Worm (Caenorhabditis elegans) whole organism, young adult: ENCODE data around the gene K03B8.4.

ENCODE experiments used
- B0336.3 ChIP-seq: fragments of 200-800 bp; sonication (Bioruptor generic); IDR thresholded peaks from 2 replicates; pipeline ENCODE4 v1.3.6; 2022; ENCODE audit warnings: missing genetic modification characterization, missing compliant biosample characterization
- C06A6.2 ChIP-seq: fragments of 200-800 bp; sonication (Bioruptor generic); conservative IDR thresholded peaks from 2 replicates; pipeline ENCODE4 v1.3.6; 2022; ENCODE audit warnings: missing genetic modification characterization, missing compliant biosample characterization
- D2030.7 ChIP-seq: fragments of 200-800 bp; sonication (Bioruptor generic); IDR thresholded peaks from 2 replicates; pipeline ENCODE4 v1.3.6; 2022; ENCODE audit warnings: missing genetic modification reagents, missing genetic modification characterization, missing compliant biosample characterization
- F49E8.2 ChIP-seq: sonication (generic microtip); optimal IDR thresholded peaks from 3 replicates; lab custom pipeline; 2017; ENCODE audit warnings: missing genetic modification characterization, mild to moderate bottlenecking, missing compliant biosample characterization, antibody characterized with exemption, moderate library complexity; ENCODE audit not compliant: insufficient read depth
- F57C9.4 ChIP-seq: sonication (generic microtip); optimal IDR thresholded peaks from 2 replicates; lab custom pipeline; 2017; ENCODE audit warnings: mild to moderate bottlenecking, missing genetic modification characterization, missing compliant biosample characterization
- K11D2.4 ChIP-seq: fragments of 200-800 bp; sonication (Bioruptor generic); IDR thresholded peaks from 2 replicates; pipeline ENCODE4 v1.3.6; 2022; ENCODE audit warnings: missing genetic modification reagents, missing genetic modification characterization, missing compliant biosample characterization
- T07F8.4 ChIP-seq: sonication (generic microtip); optimal IDR thresholded peaks from 2 replicates; lab custom pipeline; 2016; ENCODE audit warnings: mild to moderate bottlenecking, missing genetic modification characterization, moderate library complexity, missing compliant biosample characterization
- Y56A3A.18 ChIP-seq: fragments of 200-800 bp; sonication (Bioruptor generic); IDR thresholded peaks from 2 replicates; pipeline ENCODE4 v1.3.6; 2022; ENCODE audit warnings: missing genetic modification reagents, missing genetic modification characterization, missing compliant biosample characterization
- atf-7 ChIP-seq: sonication (generic microtip); optimal IDR thresholded peaks from 2 replicates; lab custom pipeline; 2017; ENCODE audit warnings: mild to moderate bottlenecking, missing genetic modification characterization, missing compliant biosample characterization
- athp-1 ChIP-seq: sonication (generic microtip); optimal IDR thresholded peaks from 2 replicates; lab custom pipeline; 2017; ENCODE audit warnings: mild to moderate bottlenecking, missing genetic modification characterization, missing compliant biosample characterization
- attf-3 ChIP-seq: fragments of 200-800 bp; sonication (Bioruptor generic); conservative IDR thresholded peaks from 2 replicates; pipeline ENCODE4 v1.3.6; 2022; ENCODE audit warnings: missing genetic modification reagents, missing genetic modification characterization, missing compliant biosample characterization
- attf-5 ChIP-seq: fragments of 200-800 bp; sonication (Bioruptor generic); optimal IDR thresholded peaks from 2 replicates; lab custom pipeline; 2018; ENCODE audit warnings: mild to moderate bottlenecking, missing genetic modification characterization, missing compliant biosample characterization
- cebp-1 ChIP-seq, 2 experiments: fragments of 200-800 bp in 1 of 2; sonication (Bioruptor generic) in 1 of 2; sonication (generic microtip) in 1 of 2; IDR thresholded peaks in 1 of 2; optimal IDR thresholded peaks in 1 of 2; 2 replicates each; pipeline versions ENCODE4 v1.3.6 to Lab custom; 2017 to 2022; ENCODE audit warnings: missing compliant biosample characterization in 2 of 2, missing genetic modification characterization in 2 of 2, mild to moderate bottlenecking in 1 of 2, missing genetic modification reagents in 1 of 2, moderate library complexity in 1 of 2
- ceh-100 ChIP-seq: fragments of 200-800 bp; sonication (Bioruptor generic); IDR thresholded peaks from 2 replicates; pipeline ENCODE4 v1.3.6; 2022; ENCODE audit warnings: missing genetic modification reagents, missing genetic modification characterization, missing compliant biosample characterization
- ceh-27 ChIP-seq: fragments of 200-800 bp; sonication (Bioruptor generic); optimal IDR thresholded peaks from 2 replicates; lab custom pipeline; 2018; ENCODE audit warnings: mild to moderate bottlenecking, missing genetic modification characterization, moderate library complexity, missing compliant biosample characterization
- ceh-79 ChIP-seq: sonication (generic microtip); optimal IDR thresholded peaks from 2 replicates; lab custom pipeline; 2017; ENCODE audit warnings: mild to moderate bottlenecking, missing genetic modification characterization, missing compliant biosample characterization
- chd-7 ChIP-seq: sonication (generic microtip); optimal IDR thresholded peaks from 2 replicates; lab custom pipeline; 2016; ENCODE audit warnings: mild to moderate bottlenecking, missing genetic modification characterization, moderate library complexity, missing compliant biosample characterization
- die-1 ChIP-seq: sonication (generic microtip); optimal IDR thresholded peaks from 2 replicates; lab custom pipeline; 2016; ENCODE audit warnings: missing genotype, mild to moderate bottlenecking, missing genetic modification characterization, missing compliant biosample characterization
- dox-1 ChIP-seq: fragments of 200-800 bp; sonication (Bioruptor generic); IDR thresholded peaks from 2 replicates; pipeline ENCODE4 v1.3.6; 2022; ENCODE audit warnings: missing genetic modification reagents, missing genetic modification characterization, missing compliant biosample characterization
- dpl-1 ChIP-seq: fragments of 150-350 bp; optimal IDR thresholded peaks from 2 replicates; lab custom pipeline; 2014; ENCODE audit warnings: missing biosample characterization, missing genetic modification reagents, missing genetic modification characterization
- efl-1 ChIP-seq: fragments of 150-350 bp; optimal IDR thresholded peaks from 2 replicates; lab custom pipeline; 2014; ENCODE audit warnings: missing biosample characterization, missing genetic modification reagents, missing genetic modification characterization
- egl-44 ChIP-seq: fragments of 200-800 bp; sonication (Bioruptor generic); IDR thresholded peaks from 2 replicates; pipeline ENCODE4 v1.3.6; 2022; ENCODE audit warnings: missing genetic modification reagents, missing genetic modification characterization, missing compliant biosample characterization
- ets-4 ChIP-seq: fragments of 200-800 bp; sonication (Bioruptor generic); optimal IDR thresholded peaks from 2 replicates; lab custom pipeline; 2018; ENCODE audit warnings: mild to moderate bottlenecking, missing genetic modification characterization, missing compliant biosample characterization
- hmg-1.2 ChIP-seq: fragments of 200-800 bp; sonication (Bioruptor generic); IDR thresholded peaks from 2 replicates; pipeline ENCODE4 v1.3.6; 2022; ENCODE audit warnings: missing genetic modification reagents, missing genetic modification characterization, missing compliant biosample characterization
- lin-54 ChIP-seq: fragments of 200-800 bp; sonication (Bioruptor generic); optimal IDR thresholded peaks from 2 replicates; lab custom pipeline; 2018; ENCODE audit warnings: mild to moderate bottlenecking, missing genetic modification characterization, missing compliant biosample characterization
- lsy-27 ChIP-seq: sonication (generic microtip); optimal IDR thresholded peaks from 2 replicates; lab custom pipeline; 2017; ENCODE audit warnings: missing genetic modification characterization, mild to moderate bottlenecking, missing compliant biosample characterization, antibody characterized with exemption, missing genotype, borderline replicate concordance; ENCODE audit not compliant: insufficient read depth
- madf-3 ChIP-seq: fragments of 200-800 bp; sonication (Bioruptor generic); IDR thresholded peaks from 2 replicates; pipeline ENCODE4 v1.3.6; 2022; ENCODE audit warnings: missing genetic modification reagents, missing genetic modification characterization, missing compliant biosample characterization
- madf-8 ChIP-seq: fragments of 200-800 bp; sonication (Bioruptor generic); conservative IDR thresholded peaks from 2 replicates; pipeline ENCODE4 v1.3.6; 2022; ENCODE audit warnings: missing genetic modification reagents, missing genetic modification characterization, missing compliant biosample characterization
- mcd-1 ChIP-seq: fragments of 200-800 bp; sonication (Bioruptor generic); IDR thresholded peaks from 2 replicates; pipeline ENCODE4 v1.3.6; 2022; ENCODE audit warnings: missing genetic modification reagents, missing genetic modification characterization, missing compliant biosample characterization
- nfyb-1 ChIP-seq: fragments of 200-800 bp; sonication (Bioruptor generic); IDR thresholded peaks from 2 replicates; pipeline ENCODE4 v1.3.6; 2022; ENCODE audit warnings: missing genetic modification reagents, missing genetic modification characterization, missing compliant biosample characterization
- nhr-80 ChIP-seq: sonication (generic microtip); optimal IDR thresholded peaks from 2 replicates; lab custom pipeline; 2016; ENCODE audit warnings: missing genetic modification characterization, missing compliant biosample characterization
- pbrm-1 ChIP-seq: fragments of 200-800 bp; sonication (Bioruptor generic); IDR thresholded peaks from 2 replicates; pipeline ENCODE4 v1.3.6; 2022; ENCODE audit warnings: missing genetic modification reagents, missing genetic modification characterization, missing compliant biosample characterization
- rec-8 ChIP-seq, 2 experiments: sonication (generic microtip); optimal IDR thresholded peaks; 2 replicates each; lab custom pipeline; 2016; ENCODE audit warnings: mild to moderate bottlenecking in 2 of 2, missing genetic modification characterization in 2 of 2, missing genetic modification reagents in 2 of 2, missing genotype in 2 of 2, missing biosample characterization in 1 of 2, missing compliant biosample characterization in 1 of 2, moderate library complexity in 1 of 2
- repo-1 ChIP-seq: sonication (generic microtip); optimal IDR thresholded peaks from 2 replicates; lab custom pipeline; 2017; ENCODE audit warnings: mild to moderate bottlenecking, missing genetic modification characterization, missing compliant biosample characterization
- rpc-1 ChIP-seq, 2 experiments: fragments of 150-350 bp in 1 of 2; sonication (generic microtip) in 1 of 2; optimal IDR thresholded peaks; 2 replicates each; lab custom pipeline; 2014 to 2018; ENCODE audit warnings: missing biosample characterization in 1 of 2, missing genetic modification characterization in 1 of 2, missing genetic modification reagents in 1 of 2, missing genotype in 1 of 2
- snpc-4 ChIP-seq, 5 experiments: fragments of 150-350 bp in 1 of 5; sonication (generic microtip) in 4 of 5; optimal IDR thresholded peaks; 2 replicates each; lab custom pipeline; 2014 to 2018; ENCODE audit warnings: missing genetic modification characterization in 5 of 5, missing biosample characterization in 3 of 5, antibody characterized with exemption in 2 of 5, mild to moderate bottlenecking in 2 of 5, missing compliant biosample characterization in 2 of 5, missing genotype in 2 of 5, moderate library complexity in 2 of 5, missing genetic modification reagents in 1 of 5
- tlf-1 ChIP-seq: fragments of 200-800 bp; sonication (Bioruptor generic); optimal IDR thresholded peaks from 2 replicates; lab custom pipeline; 2018; ENCODE audit warnings: mild to moderate bottlenecking, missing genetic modification characterization, missing compliant biosample characterization
- zfh-2 ChIP-seq: fragments of 200-800 bp; sonication (Bioruptor generic); conservative IDR thresholded peaks from 2 replicates; pipeline ENCODE4 v1.3.6; 2022; ENCODE audit warnings: missing genetic modification reagents, missing genetic modification characterization, missing compliant biosample characterization
- zim-3 ChIP-seq: sonication (generic microtip); optimal IDR thresholded peaks from 2 replicates; lab custom pipeline; 2017; ENCODE audit warnings: mild to moderate bottlenecking, missing genetic modification characterization, moderate library complexity, missing compliant biosample characterization
- ztf-22 ChIP-seq: fragments of 200-800 bp; sonication (Bioruptor generic); optimal IDR thresholded peaks from 2 replicates; lab custom pipeline; 2018; ENCODE audit warnings: mild to moderate bottlenecking, missing genetic modification characterization, moderate library complexity, missing compliant biosample characterization
- ztf-25 ChIP-seq: fragments of 200-800 bp; sonication (Bioruptor generic); IDR thresholded peaks from 2 replicates; pipeline ENCODE4 v1.3.6; 2022; ENCODE audit warnings: missing genetic modification reagents, missing genetic modification characterization, missing compliant biosample characterization

K03B8.4 gene

ce11 chrV:11412125-11412524, 17.2 kb upstream of the K03B8.4 start (continued):
- TF ChIP-seq ceh-27 (peak; percentile 6), ceh-100 (GFP tag; lab: Robert Waterston, UW) (0 out of 2 replicates have a peak, but pooled peaks have one; percentile 47), madf-3 (no peak), ceh-79 (tag; lab: Kevin White, UChicago) (no peak), ztf-25 (GFP tag; lab: Robert Waterston, UW) (0 out of 2 replicates have a peak, but pooled peaks have one; percentile 35), nfyb-1 (GFP tag; lab: Robert Waterston, UW) (peak; percentile 63), snpc-4 (GFP tag; optimal IDR thresholded peaks at IDR 0.05; lab: Kevin White, UChicago) (no peak), snpc-4 (tag; optimal IDR thresholded peaks at IDR 0.05; lab: Kevin White, UChicago) (peak in 3 of 4 experiments; percentile 9 to 87 (median 73)), repo-1 (peak; percentile 65), tlf-1 (GFP tag; lab: Kevin White, UChicago) (peak; percentile 39), rpc-1 (optimal IDR thresholded peaks at IDR 0.05; lab: Kevin White, UChicago) (peak; percentile 64), rpc-1 (tag; optimal IDR thresholded peaks at IDR 0.05; lab: Kevin White, UChicago) (peak; percentile 83), chd-7 (tag; lab: Kevin White, UChicago) (peak; percentile 32), attf-3 (no peak), cebp-1 (GFP tag; IDR thresholded peaks at IDR 0.05; lab: Robert Waterston, UW) (no peak), cebp-1 (tag; optimal IDR thresholded peaks at IDR 0.05; lab: Kevin White, UChicago) (no peak), mcd-1 (GFP tag; lab: Robert Waterston, UW) (no peak; the same call in 1 of the 2 replicates), F49E8.2 (no peak), F57C9.4 (no peak), zim-3 (tag; lab: Kevin White, UChicago) (peak; percentile 17), dox-1 (GFP tag; lab: Robert Waterston, UW) (peak; percentile 90), athp-1 (tag; lab: Kevin White, UChicago) (peak; percentile 63), atf-7 (tag; lab: Kevin White, UChicago) (peak; percentile 20), D2030.7 (GFP tag; lab: Robert Waterston, UW) (peak; percentile 79), lsy-27 (peak; percentile 30), rec-8 (tag; optimal IDR thresholded peaks at IDR 0.05; lab: Kevin White, UChicago) (peak in 1 of 2 experiments; percentile 63), Y56A3A.18 (peak; percentile 64), attf-5 (GFP tag; lab: Kevin White, UChicago) (peak; percentile 37), die-1 (tag; lab: Kevin White, UChicago) (peak; percentile 58)

DNA sequence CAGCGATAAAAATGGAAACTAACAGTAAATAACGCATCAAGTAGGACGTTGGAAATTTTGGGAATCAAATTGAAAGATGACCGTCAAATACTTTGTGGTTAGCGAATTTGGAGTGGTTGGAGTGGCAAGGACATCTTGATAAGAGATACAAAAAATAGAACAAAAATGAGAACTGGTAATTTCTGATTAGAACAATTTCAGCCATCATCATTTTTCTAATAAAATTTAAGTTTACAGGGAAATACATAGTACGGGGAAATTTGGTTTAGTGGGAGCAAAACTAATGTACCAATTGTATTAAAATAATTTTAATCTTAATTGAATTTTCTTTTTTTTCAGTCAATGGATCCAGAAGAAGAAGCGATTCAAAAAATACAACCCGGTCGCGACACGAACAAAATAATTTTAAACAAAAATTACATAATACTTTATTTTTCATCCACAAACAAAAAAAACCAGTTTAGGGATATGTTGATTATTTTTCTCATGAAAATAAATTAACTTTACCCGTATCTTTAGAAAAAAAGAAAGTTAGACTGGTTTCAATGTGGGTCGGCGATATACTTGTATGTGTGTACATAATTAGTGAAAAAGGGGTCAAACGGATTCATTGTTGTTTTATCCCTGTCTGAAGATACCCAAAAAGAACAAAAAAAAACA, 16.1 kb upstream of the K03B8.4 start, which contains the start of the genes K03B8.8 and grl-3:
Gene K03B8.8, minus strand, starts transcription at position 101 of the 660 bp plus-strand sequence.
Gene grl-3, plus strand, starts transcription at position 610 of the 660 bp plus-strand sequence.
- no peak for TF ChIP-seq C06A6.2 (GFP tag; lab: Robert Waterston, UW)
- TF ChIP-seq efl-1, result no peak
- TF ChIP-seq K11D2.4 (GFP tag; lab: Robert Waterston, UW), result no peak
- TF ChIP-seq ets-4 (GFP tag; lab: Kevin White, UChicago), result no peak
- TF ChIP-seq ztf-22 (GFP tag; lab: Kevin White, UChicago), result no peak
- TF ChIP-seq hmg-1.2 (GFP tag; lab: Robert Waterston, UW), result no peak
- no peak for TF ChIP-seq tlf-1 (GFP tag; lab: Kevin White, UChicago)
- no peak for TF ChIP-seq lin-54 (GFP tag; lab: Kevin White, UChicago)
- no peak for TF ChIP-seq B0336.3 (GFP tag; lab: Robert Waterston, UW)
- TF ChIP-seq pbrm-1 (GFP tag; lab: Robert Waterston, UW), result no peak
- no peak for TF ChIP-seq T07F8.4 (tag; lab: Kevin White, UChicago)
- no peak for TF ChIP-seq nhr-80
- TF ChIP-seq zfh-2 (GFP tag; lab: Robert Waterston, UW), result no peak
- no peak for TF ChIP-seq egl-44 (GFP tag; lab: Robert Waterston, UW)
- no peak for TF ChIP-seq zim-3 (tag; lab: Kevin White, UChicago)
- no peak for TF ChIP-seq madf-8 (GFP tag; lab: Robert Waterston, UW)
- TF ChIP-seq dpl-1 (GFP tag; lab: Kevin White, UChicago), result no peak
- no peak for TF ChIP-seq lsy-27
- TF ChIP-seq cebp-1 (GFP tag; IDR thresholded peaks at IDR 0.05; lab: Robert Waterston, UW), result no peak
- no peak for TF ChIP-seq cebp-1 (tag; optimal IDR thresholded peaks at IDR 0.05; lab: Kevin White, UChicago)
- TF ChIP-seq attf-5 (GFP tag; lab: Kevin White, UChicago), result no peak
